Worm (Caenorhabditis elegans) whole organism, L4 larva: Measurements from ENCODE around the gene M106.8.

Experiments
- F37D6.2 ChIP-seq: sonication (generic microtip); optimal IDR thresholded peaks from 2 replicates; lab custom pipeline; 2016; ENCODE audit warnings: mild to moderate bottlenecking, missing genetic modification characterization, missing compliant biosample characterization
- F44E2.7 ChIP-seq: fragments of 200-800 bp; sonication (Bioruptor generic); IDR thresholded peaks from 2 replicates; pipeline ENCODE4 v2.1.2; 2022; ENCODE audit warnings: missing genetic modification characterization, missing compliant biosample characterization
- F49E8.2 ChIP-seq: sonication (generic microtip); optimal IDR thresholded peaks from 2 replicates; lab custom pipeline; 2016; ENCODE audit warnings: missing compliant biosample characterization, mild to moderate bottlenecking, missing genetic modification characterization, borderline replicate concordance
- Y48G9A.11 ChIP-seq: fragments of 200-800 bp; sonication (Bioruptor generic); IDR thresholded peaks from 2 replicates; pipeline ENCODE4 v1.3.6; 2022; ENCODE audit warnings: missing genetic modification reagents, missing genetic modification characterization, missing compliant biosample characterization
- ZK546.5 ChIP-seq, 2 experiments: sonication (generic microtip); optimal IDR thresholded peaks; 2 replicates each; lab custom pipeline; 2017; ENCODE audit warnings: missing biosample characterization in 2 of 2, missing genetic modification characterization in 2 of 2
- aha-1 ChIP-seq: fragments of 150-350 bp; peaks from one replicate; lab custom pipeline; 2014; ENCODE audit warnings: missing biosample characterization, missing genetic modification characterization
- aly-2 ChIP-seq: sonication (generic microtip); optimal IDR thresholded peaks from 2 replicates; lab custom pipeline; 2018; ENCODE audit warnings: missing biosample characterization, missing genetic modification characterization
- ama-1 ChIP-seq: fragments of 150-350 bp; optimal IDR thresholded peaks from 2 replicates; lab custom pipeline; 2014; ENCODE audit warnings: inconsistent platforms, mixed read lengths
- attf-4 ChIP-seq: sonication (generic microtip); optimal IDR thresholded peaks from 3 replicates; lab custom pipeline; 2017; ENCODE audit warnings: missing biosample characterization, missing genetic modification characterization
- ceh-28 ChIP-seq: fragments of 150-350 bp; optimal IDR thresholded peaks from 2 replicates; lab custom pipeline; 2014; ENCODE audit warnings: missing biosample characterization, missing genetic modification reagents, missing genetic modification characterization
- ces-1 ChIP-seq: fragments of 150-350 bp; sonication (generic microtip); optimal IDR thresholded peaks from 4 replicates; lab custom pipeline; 2014; ENCODE audit warnings: missing biosample characterization, missing genetic modification reagents, missing genetic modification characterization
- ctbp-1 ChIP-seq: fragments of 200-800 bp; sonication (Bioruptor generic); IDR thresholded peaks from 2 replicates; pipeline ENCODE4 v1.3.6; 2022; ENCODE audit warnings: missing genetic modification reagents, missing genetic modification characterization, missing compliant biosample characterization
- daf-8 ChIP-seq: fragments of 200-800 bp; sonication (Bioruptor generic); IDR thresholded peaks from 2 replicates; pipeline ENCODE4 v1.3.6; 2022; ENCODE audit warnings: missing genetic modification characterization, missing compliant biosample characterization
- egl-43 ChIP-seq: fragments of 200-800 bp; sonication (Bioruptor generic); IDR thresholded peaks from 2 replicates; pipeline ENCODE4 v1.3.6; 2022; ENCODE audit warnings: missing genetic modification reagents, missing genetic modification characterization, missing compliant biosample characterization
- fkh-10 ChIP-seq: fragments of 150-350 bp; optimal IDR thresholded peaks from 2 replicates; lab custom pipeline; 2014; ENCODE audit warnings: missing biosample characterization, missing genetic modification reagents, missing genetic modification characterization
- fos-1 ChIP-seq: fragments of 150-350 bp; optimal IDR thresholded peaks from 2 replicates; lab custom pipeline; 2014; ENCODE audit warnings: missing biosample characterization, missing genetic modification characterization
- gei-8 ChIP-seq: fragments of 200-800 bp; sonication (Bioruptor generic); optimal IDR thresholded peaks from 2 replicates; lab custom pipeline; 2018; ENCODE audit warnings: mild to moderate bottlenecking, missing genetic modification characterization, missing compliant biosample characterization
- hlh-11 ChIP-seq: fragments of 200-800 bp; sonication (Bioruptor generic); optimal IDR thresholded peaks from 2 replicates; lab custom pipeline; 2018; ENCODE audit warnings: mild to moderate bottlenecking, missing genetic modification characterization, missing compliant biosample characterization
- hlh-30 ChIP-seq: sonication (generic microtip); optimal IDR thresholded peaks from 2 replicates; lab custom pipeline; 2017; ENCODE audit warnings: antibody characterized with exemption, mild to moderate bottlenecking, missing genetic modification characterization, missing compliant biosample characterization; ENCODE audit not compliant: insufficient read depth
- jun-1 ChIP-seq: fragments of 150-350 bp; optimal IDR thresholded peaks from 2 replicates; lab custom pipeline; 2014; ENCODE audit warnings: missing biosample characterization, missing genetic modification reagents, missing genetic modification characterization
- lim-7 ChIP-seq: fragments of 200-800 bp; sonication (Bioruptor generic); IDR thresholded peaks from 2 replicates; pipeline ENCODE4 v1.3.6; 2022; ENCODE audit warnings: missing genetic modification characterization, missing compliant biosample characterization
- lin-1 ChIP-seq: fragments of 200-800 bp; sonication (Bioruptor generic); IDR thresholded peaks from 2 replicates; pipeline ENCODE4 v1.3.6; 2022; ENCODE audit warnings: missing genetic modification reagents, missing genetic modification characterization, missing compliant biosample characterization
- lin-29 ChIP-seq: fragments of 200-800 bp; sonication (Bioruptor generic); IDR thresholded peaks from 2 replicates; pipeline ENCODE4 v1.3.6; 2022; ENCODE audit warnings: missing genetic modification reagents, missing genetic modification characterization, missing compliant biosample characterization
- lin-38 ChIP-seq: fragments of 200-800 bp; sonication (Bioruptor generic); IDR thresholded peaks from 2 replicates; pipeline ENCODE4 v1.3.6; 2022; ENCODE audit warnings: missing genetic modification reagents, missing genetic modification characterization, missing compliant biosample characterization
- lsy-2 ChIP-seq, 2 experiments: fragments of 150-350 bp in 1 of 2; sonication (generic microtip) in 1 of 2; optimal IDR thresholded peaks; 2 replicates each; lab custom pipeline; 2014 to 2017; ENCODE audit warnings: missing biosample characterization in 2 of 2, missing genetic modification characterization in 2 of 2
- mdl-1 ChIP-seq, 2 experiments: fragments of 150-350 bp in 1 of 2; sonication (generic microtip) in 1 of 2; optimal IDR thresholded peaks; 2 replicates each; lab custom pipeline; 2014 to 2017; ENCODE audit warnings: missing biosample characterization in 2 of 2, missing genetic modification characterization in 2 of 2
- mdt-29 ChIP-seq: fragments of 200-800 bp; sonication (Bioruptor generic); IDR thresholded peaks from 2 replicates; pipeline ENCODE4 v1.3.6; 2022; ENCODE audit warnings: missing genetic modification reagents, missing genetic modification characterization, missing compliant biosample characterization
- mes-2 ChIP-seq: sonication (generic microtip); optimal IDR thresholded peaks from 2 replicates; lab custom pipeline; 2016; ENCODE audit warnings: missing genotype, mild to moderate bottlenecking, missing genetic modification characterization, missing compliant biosample characterization; ENCODE audit not compliant: poor library complexity, severe bottlenecking
- mxl-3 ChIP-seq: fragments of 200-800 bp; sonication (Bioruptor generic); optimal IDR thresholded peaks from 2 replicates; lab custom pipeline; 2018; ENCODE audit warnings: mild to moderate bottlenecking, missing genetic modification characterization, missing compliant biosample characterization
- nhr-10 ChIP-seq: fragments of 150-350 bp; optimal IDR thresholded peaks from 2 replicates; lab custom pipeline; 2014; ENCODE audit warnings: missing biosample characterization, missing genetic modification characterization
- nhr-102 ChIP-seq: sonication (generic microtip); optimal IDR thresholded peaks from 2 replicates; lab custom pipeline; 2016; ENCODE audit warnings: mild to moderate bottlenecking, missing genetic modification characterization, moderate library complexity, missing compliant biosample characterization
- nhr-111 ChIP-seq: fragments of 200-800 bp; sonication (Bioruptor generic); optimal IDR thresholded peaks from 2 replicates; lab custom pipeline; 2018; ENCODE audit warnings: mild to moderate bottlenecking, missing genetic modification characterization, missing compliant biosample characterization
- nhr-28 ChIP-seq: fragments of 150-350 bp; optimal IDR thresholded peaks from 2 replicates; lab custom pipeline; 2014; ENCODE audit warnings: missing biosample characterization, missing genetic modification characterization
- nhr-42 ChIP-seq: fragments of 200-800 bp; sonication (Bioruptor generic); IDR thresholded peaks from 2 replicates; pipeline ENCODE4 v1.3.6; 2022; ENCODE audit warnings: missing genetic modification characterization, missing compliant biosample characterization
- pha-4 ChIP-seq, 2 experiments: fragments of 150-350 bp in 1 of 2; fragments of 200-800 bp in 1 of 2; sonication (Bioruptor generic) in 1 of 2; IDR thresholded peaks in 1 of 2; optimal IDR thresholded peaks in 1 of 2; 2 replicates each; pipeline versions ENCODE4 v1.3.6 to Lab custom; 2014 to 2022; ENCODE audit warnings: missing genetic modification characterization in 2 of 2, missing genetic modification reagents in 2 of 2, missing biosample characterization in 1 of 2, missing compliant biosample characterization in 1 of 2
- pqm-1 ChIP-seq: sonication (generic microtip); optimal IDR thresholded peaks from 2 replicates; lab custom pipeline; 2017; ENCODE audit warnings: missing biosample characterization, missing genetic modification characterization
- rbr-2 ChIP-seq: sonication (generic microtip); optimal IDR thresholded peaks from 2 replicates; lab custom pipeline; 2016; ENCODE audit warnings: missing genotype, missing genetic modification characterization, missing compliant biosample characterization
- skn-1 ChIP-seq: fragments of 150-350 bp; optimal IDR thresholded peaks from 2 replicates; lab custom pipeline; 2014; ENCODE audit warnings: missing biosample characterization, missing genetic modification characterization
- snpc-1.2 ChIP-seq: fragments of 200-800 bp; sonication (Bioruptor generic); IDR thresholded peaks from 2 replicates; pipeline ENCODE4 v1.3.6; 2022; ENCODE audit warnings: missing genetic modification reagents, missing genetic modification characterization, missing compliant biosample characterization
- spr-1 ChIP-seq: sonication (generic microtip); optimal IDR thresholded peaks from 2 replicates; lab custom pipeline; 2016; ENCODE audit warnings: mild to moderate bottlenecking, missing genetic modification characterization, missing compliant biosample characterization
- spr-3 ChIP-seq: fragments of 200-800 bp; sonication (Bioruptor generic); optimal IDR thresholded peaks from 2 replicates; lab custom pipeline; 2018; ENCODE audit warnings: mild to moderate bottlenecking, missing genetic modification characterization, missing compliant biosample characterization
- tag-97 ChIP-seq: fragments of 200-800 bp; sonication (Bioruptor generic); IDR thresholded peaks from 2 replicates; pipeline ENCODE4 v1.3.6; 2022; ENCODE audit warnings: missing genetic modification characterization, missing compliant biosample characterization
- unc-130 ChIP-seq: sonication (generic microtip); optimal IDR thresholded peaks from 2 replicates; lab custom pipeline; 2016; ENCODE audit warnings: missing genetic modification reagents, missing genetic modification characterization, missing compliant biosample characterization
- unc-39 ChIP-seq: sonication (generic microtip); optimal IDR thresholded peaks from 2 replicates; lab custom pipeline; 2017; ENCODE audit warnings: missing biosample characterization, missing genetic modification characterization
- unc-62 ChIP-seq, 3 experiments: fragments of 150-350 bp in 1 of 3; sonication (generic microtip); optimal IDR thresholded peaks in 2 of 3; peaks in 1 of 3; 1 replicate in 1 of 3; 2 replicates in 2 of 3; lab custom pipeline; 2014 to 2017; ENCODE audit warnings: missing biosample characterization in 3 of 3, missing genetic modification characterization in 3 of 3, missing genetic modification reagents in 3 of 3, missing genotype in 1 of 3
- vab-7 ChIP-seq: fragments of 200-800 bp; sonication (Bioruptor generic); IDR thresholded peaks from 2 replicates; pipeline ENCODE4 v1.3.6; 2022; ENCODE audit warnings: missing genetic modification reagents, missing genetic modification characterization, missing compliant biosample characterization
- zfp-2 ChIP-seq: sonication (generic microtip); optimal IDR thresholded peaks from 2 replicates; lab custom pipeline; 2016; ENCODE audit warnings: mild to moderate bottlenecking, missing genetic modification characterization, missing compliant biosample characterization
- zfp-3 ChIP-seq: fragments of 200-800 bp; sonication (Bioruptor generic); conservative IDR thresholded peaks from 2 replicates; pipeline ENCODE4 v1.3.6; 2022; ENCODE audit warnings: missing genetic modification reagents, missing genetic modification characterization, missing compliant biosample characterization
- zip-11 ChIP-seq: fragments of 200-800 bp; sonication (Bioruptor generic); IDR thresholded peaks from 2 replicates; pipeline ENCODE4 v1.3.6; 2022; ENCODE audit warnings: missing genetic modification characterization, missing compliant biosample characterization
- zip-2 ChIP-seq: fragments of 150-350 bp; optimal IDR thresholded peaks from 2 replicates; lab custom pipeline; 2014; ENCODE audit warnings: missing biosample characterization, missing genetic modification characterization

Gene M106.8

ce11 chrII:10840067-10840466 lies 3.4 kb downstream of the M106.8 start (continued):
- TF ChIP-seq mdl-1 (tag; optimal IDR thresholded peaks at IDR 0.05; lab: Kevin White, UChicago) (peak; percentile 30 to 71), hlh-11 (tag; lab: Kevin White, UChicago) (peak; percentile 72), unc-62 (GFP tag; optimal IDR thresholded peaks at IDR 0.05 in 1 of 2; lab: Kevin White, UChicago) (peak in 1 of 2 experiments; percentile 97), unc-62 (tag; optimal IDR thresholded peaks at IDR 0.05; lab: Kevin White, UChicago) (no peak), nhr-28 (tag; lab: Kevin White, UChicago) (peak; percentile 59), ceh-28 (tag; lab: Kevin White, UChicago) (no peak), nhr-10 (tag; lab: Kevin White, UChicago) (peak; percentile 16), pqm-1 (tag; lab: Kevin White, UChicago) (peak; percentile 6), F44E2.7 (peak; percentile 79; the same call in 1 of the 2 replicates), rbr-2 (tag; lab: Kevin White, UChicago) (peak; percentile 85), ama-1 (lab: Kevin White, UChicago) (peak; percentile 22), snpc-1.2 (GFP tag; lab: Robert Waterston, UW) (peak; percentile 78), jun-1 (tag; lab: Kevin White, UChicago) (no peak), tag-97 (GFP tag; lab: Robert Waterston, UW) (no peak), unc-130 (GFP tag; lab: Kevin White, UChicago) (peak; percentile 64), lin-38 (GFP tag; lab: Robert Waterston, UW) (peak; percentile 85), pha-4 (GFP tag; IDR thresholded peaks at IDR 0.05; lab: Robert Waterston, UW) (peak; percentile 95), pha-4 (tag; optimal IDR thresholded peaks at IDR 0.05; lab: Kevin White, UChicago) (no peak), lim-7 (GFP tag; lab: Robert Waterston, UW) (peak; percentile 89), mdt-29 (GFP tag; lab: Robert Waterston, UW) (peak; percentile 65), lsy-2 (tag; optimal IDR thresholded peaks at IDR 0.05; lab: Kevin White, UChicago) (peak; percentile 35 to 85), vab-7 (GFP tag; lab: Robert Waterston, UW) (peak; percentile 95), daf-8 (GFP tag; lab: Robert Waterston, UW) (no peak), mxl-3 (GFP tag; lab: Kevin White, UChicago) (peak; percentile 61), lin-29 (GFP tag; lab: Robert Waterston, UW) (peak; percentile 64; the same call in 1 of the 2 replicates), ZK546.5 (tag; optimal IDR thresholded peaks at IDR 0.05; lab: Kevin White, UChicago) (no peak), spr-1 (tag; lab: Kevin White, UChicago) (peak; percentile 71), Y48G9A.11 (peak; percentile 87), lin-1 (GFP tag; lab: Robert Waterston, UW) (peak; percentile 91), skn-1 (no peak), spr-3 (peak; percentile 77), ctbp-1 (GFP tag; lab: Robert Waterston, UW) (peak; percentile 88), aly-2 (tag; lab: Kevin White, UChicago) (peak; percentile 23), fos-1 (no peak), aha-1 (tag; lab: Kevin White, UChicago) (peak; percentile 98), zip-11 (GFP tag; lab: Robert Waterston, UW) (0 out of 2 replicates have a peak, but pooled peaks have one; percentile 50), unc-39 (tag; lab: Kevin White, UChicago) (no peak), gei-8 (GFP tag; lab: Kevin White, UChicago) (peak; percentile 60), attf-4 (no peak), F49E8.2 (peak; percentile 79), zfp-2 (tag; lab: Kevin White, UChicago) (peak; percentile 37), hlh-30 (tag; lab: Kevin White, UChicago) (peak; percentile 86), F37D6.2 (tag; lab: Kevin White, UChicago) (peak; percentile 45), nhr-102 (peak; percentile 84), zip-2 (tag; lab: Kevin White, UChicago) (peak; percentile 42), ces-1 (GFP tag; lab: Kevin White, UChicago) (peak; percentile 43), nhr-42 (GFP tag; lab: Robert Waterston, UW) (peak; percentile 76; the same call in 1 of the 2 replicates), mes-2 (peak; percentile 91), zfp-3 (GFP tag; lab: Robert Waterston, UW) (peak; percentile 78; the same call in 1 of the 2 replicates), egl-43 (GFP tag; lab: Robert Waterston, UW) (peak; percentile 94), fkh-10 (GFP tag; lab: Kevin White, UChicago) (peak; percentile 41), nhr-111 (GFP tag; lab: Kevin White, UChicago) (peak; percentile 73)
